Worm (Caenorhabditis elegans): ENCODE measurements around the gene ccm-3.

Gene ccm-3

ce11 chrII:10556550-10557205 is 50.4 kb downstream of the ccm-3 start:
- no peak for TF ChIP-seq nhr-237 (tag; optimal IDR thresholded peaks at IDR 0.05)
- no peak for TF ChIP-seq bed-3 (GFP tag; optimal IDR thresholded peaks at IDR 0.05)
- no peak for TF ChIP-seq lin-32 (GFP tag; optimal IDR thresholded peaks at IDR 0.05)
- no peak for TF ChIP-seq snpc-4 (tag; optimal IDR thresholded peaks at IDR 0.05)
- TF ChIP-seq blmp-1 (tag; optimal IDR thresholded peaks at IDR 0.05) = no peak
- no peak for TF ChIP-seq mep-1 (tag; optimal IDR thresholded peaks at IDR 0.05)
- TF ChIP-seq nhr-28 (tag; optimal IDR thresholded peaks at IDR 0.05) = no peak
- no peak for TF ChIP-seq tbx-8 (GFP tag; optimal IDR thresholded peaks at IDR 0.05)
- no peak for TF ChIP-seq mls-2 (tag; optimal IDR thresholded peaks at IDR 0.05)
- TF ChIP-seq nhr-76 (tag; optimal IDR thresholded peaks at IDR 0.05) = no peak
- TF ChIP-seq M03D4.4 (tag; optimal IDR thresholded peaks at IDR 0.05) = no peak
- no peak for TF ChIP-seq drap-1 (GFP tag; optimal IDR thresholded peaks at IDR 0.05)
- no peak for TF ChIP-seq unc-39 (tag; optimal IDR thresholded peaks at IDR 0.05)
- no peak for TF ChIP-seq hlh-1 (tag; optimal IDR thresholded peaks at IDR 0.05)
